Fruit fly (Drosophila melanogaster) whole organism, embryonic: ENCODE measurements around the gene spn-B.

ENCODE experiments used
- CG10431 ChIP-seq: fragments of 200-800 bp; sonication (Bioruptor generic); optimal IDR thresholded peaks from 3 replicates; lab custom pipeline; 2018; ENCODE audit warnings: missing biosample characterization, mild to moderate bottlenecking, missing genetic modification characterization
- CG12391 ChIP-seq: fragments of 200-800 bp; sonication (Bioruptor generic); optimal IDR thresholded peaks from 3 replicates; lab custom pipeline; 2018; ENCODE audit warnings: missing biosample characterization, mild to moderate bottlenecking, missing genetic modification characterization, moderate library complexity
- CG12769 ChIP-seq: fragments of 200-800 bp; sonication (Bioruptor generic); optimal IDR thresholded peaks from 2 replicates; lab custom pipeline; 2019; ENCODE audit warnings: missing biosample characterization, mild to moderate bottlenecking, missing genetic modification characterization, moderate library complexity
- CG15601 ChIP-seq: fragments of 200-800 bp; sonication (Bioruptor generic); optimal IDR thresholded peaks from 3 replicates; lab custom pipeline; 2019; ENCODE audit warnings: missing biosample characterization, mild to moderate bottlenecking, missing genetic modification characterization, moderate library complexity
- CG16815 ChIP-seq: fragments of 200-800 bp; sonication (Bioruptor generic); optimal IDR thresholded peaks from 3 replicates; lab custom pipeline; 2017; ENCODE audit warnings: missing biosample characterization, mild to moderate bottlenecking, missing genetic modification characterization
- CG17328 ChIP-seq: fragments of 200-800 bp; sonication (Bioruptor generic); IDR thresholded peaks from 2 replicates; pipeline ENCODE4 v1.3.6; 2022; ENCODE audit warnings: missing biosample characterization, missing genetic modification characterization
- CG18476 ChIP-seq: fragments of 200-800 bp; sonication (Bioruptor generic); optimal IDR thresholded peaks from 2 replicates; lab custom pipeline; 2016; ENCODE audit warnings: missing biosample characterization, mild to moderate bottlenecking, missing genetic modification characterization
- CG2116 ChIP-seq: fragments of 200-800 bp; sonication (Bioruptor generic); optimal IDR thresholded peaks from 3 replicates; lab custom pipeline; 2018; ENCODE audit warnings: missing biosample characterization, mild to moderate bottlenecking, missing genetic modification characterization
- CG2120 ChIP-seq: fragments of 200-800 bp; sonication (Bioruptor generic); optimal IDR thresholded peaks from 3 replicates; lab custom pipeline; 2016; ENCODE audit warnings: missing biosample characterization, missing genetic modification characterization
- CG32532 ChIP-seq: fragments of 200-800 bp; sonication (Bioruptor generic); IDR thresholded peaks from 2 replicates; pipeline ENCODE4 v1.3.6; 2022; ENCODE audit warnings: missing biosample characterization, missing genetic modification characterization
- CG33213 ChIP-seq: fragments of 200-800 bp; sonication (Bioruptor generic); optimal IDR thresholded peaks from 3 replicates; lab custom pipeline; 2016; ENCODE audit warnings: missing biosample characterization, missing genetic modification characterization
- CG34376 ChIP-seq: fragments of 200-800 bp; sonication (Bioruptor generic); optimal IDR thresholded peaks from 2 replicates; lab custom pipeline; 2018; ENCODE audit warnings: missing biosample characterization, mild to moderate bottlenecking, missing genetic modification characterization
- CG34422 ChIP-seq: fragments of 200-800 bp; sonication (Bioruptor generic); IDR thresholded peaks from 3 replicates; pipeline ENCODE4 v1.3.6; 2022; ENCODE audit warnings: missing biosample characterization, missing genetic modification characterization
- CG6254 ChIP-seq: fragments of 200-800 bp; sonication (Bioruptor generic); optimal IDR thresholded peaks from 3 replicates; lab custom pipeline; 2017; ENCODE audit warnings: mild to moderate bottlenecking, missing biosample characterization, missing genetic modification reagents, missing genetic modification characterization
- CG6683 ChIP-seq: fragments of 200-800 bp; sonication (Bioruptor generic); optimal IDR thresholded peaks from 2 replicates; lab custom pipeline; 2017; ENCODE audit warnings: missing biosample characterization, mild to moderate bottlenecking, missing genetic modification characterization, missing genetic modification reagents
- CG6854 ChIP-seq: fragments of 200-800 bp; sonication (Bioruptor generic); optimal IDR thresholded peaks from 3 replicates; lab custom pipeline; 2017; ENCODE audit warnings: missing biosample characterization, mild to moderate bottlenecking, missing genetic modification characterization
- CG8290 ChIP-seq, 3 experiments: fragments of 200-800 bp; sonication (Bioruptor generic); optimal IDR thresholded peaks; 2 replicates each; lab custom pipeline; 2016 to 2019; ENCODE audit warnings: missing biosample characterization in 3 of 3, missing genetic modification characterization in 3 of 3, mild to moderate bottlenecking in 2 of 3, moderate library complexity in 1 of 3
- CG9609 ChIP-seq: fragments of 200-800 bp; sonication (Bioruptor generic); optimal IDR thresholded peaks from 3 replicates; lab custom pipeline; 2016; ENCODE audit warnings: missing biosample characterization, missing genetic modification characterization
- Dref ChIP-seq: fragments of 200-800 bp; sonication (Bioruptor generic); IDR thresholded peaks from 2 replicates; pipeline ENCODE4 v1.3.6; 2022; ENCODE audit warnings: missing biosample characterization, missing genetic modification characterization
- Ets97D ChIP-seq: fragments of 200-800 bp; sonication (Bioruptor generic); optimal IDR thresholded peaks from 3 replicates; lab custom pipeline; 2016; ENCODE audit warnings: missing biosample characterization, missing genetic modification characterization
- Ptx1 ChIP-seq: fragments of 200-800 bp; sonication (Bioruptor generic); IDR thresholded peaks from 2 replicates; pipeline ENCODE4 v1.3.6; 2022; ENCODE audit warnings: missing biosample characterization, missing genetic modification characterization
- Ravus ChIP-seq: fragments of 200-800 bp; sonication (Bioruptor generic); IDR thresholded peaks from 2 replicates; pipeline ENCODE4 v1.3.6; 2022; ENCODE audit warnings: missing biosample characterization, missing genetic modification characterization
- ab ChIP-seq: fragments of 200-800 bp; sonication (Bioruptor generic); optimal IDR thresholded peaks from 2 replicates; lab custom pipeline; 2016; ENCODE audit warnings: missing biosample characterization, missing genetic modification characterization
- al ChIP-seq: fragments of 200-800 bp; sonication (Bioruptor generic); IDR thresholded peaks from 2 replicates; pipeline ENCODE4 v1.3.6; 2022; ENCODE audit warnings: missing biosample characterization, missing genetic modification characterization
- bbx ChIP-seq: fragments of 200-800 bp; sonication (Bioruptor generic); IDR thresholded peaks from 2 replicates; pipeline ENCODE4 v1.3.6; 2022; ENCODE audit warnings: missing biosample characterization, missing genetic modification characterization; ENCODE audit not compliant: partially characterized antibody
- bowl ChIP-seq: fragments of 200-800 bp; sonication (Bioruptor generic); IDR thresholded peaks from 2 replicates; pipeline ENCODE4 v1.3.6; 2022; ENCODE audit warnings: missing biosample characterization, missing genetic modification characterization
- chif ChIP-seq, 2 experiments: fragments of 200-800 bp; sonication (Bioruptor generic); optimal IDR thresholded peaks; 3 replicates each; lab custom pipeline; 2016; ENCODE audit warnings: missing biosample characterization in 2 of 2, missing genetic modification characterization in 2 of 2
- dm ChIP-seq: fragments of 200-800 bp; sonication (Bioruptor generic); optimal IDR thresholded peaks from 3 replicates; lab custom pipeline; 2016; ENCODE audit warnings: missing biosample characterization, missing genetic modification characterization
- dmrt11E ChIP-seq: fragments of 200-800 bp; sonication (Bioruptor generic); optimal IDR thresholded peaks from 3 replicates; lab custom pipeline; 2018; ENCODE audit warnings: missing biosample characterization, mild to moderate bottlenecking, missing genetic modification characterization, moderate library complexity
- fd102C ChIP-seq: fragments of 200-800 bp; sonication (Bioruptor generic); optimal IDR thresholded peaks from 2 replicates; lab custom pipeline; 2018; ENCODE audit warnings: missing biosample characterization, mild to moderate bottlenecking, missing genetic modification characterization, moderate library complexity
- fu2 ChIP-seq: fragments of 200-800 bp; sonication (Bioruptor generic); optimal IDR thresholded peaks from 2 replicates; lab custom pipeline; 2016; ENCODE audit warnings: missing biosample characterization, missing genetic modification characterization
- gcm2 ChIP-seq: fragments of 200-800 bp; sonication (Bioruptor generic); optimal IDR thresholded peaks from 2 replicates; lab custom pipeline; 2016; ENCODE audit warnings: missing biosample characterization, missing genetic modification characterization
- her ChIP-seq: fragments of 200-800 bp; sonication (Bioruptor generic); optimal IDR thresholded peaks from 2 replicates; lab custom pipeline; 2016; ENCODE audit warnings: missing biosample characterization, missing genetic modification characterization
- kah ChIP-seq: fragments of 200-800 bp; sonication (Bioruptor generic); optimal IDR thresholded peaks from 2 replicates; lab custom pipeline; 2018; ENCODE audit warnings: missing biosample characterization, mild to moderate bottlenecking, missing genetic modification characterization
- lmd ChIP-seq: fragments of 200-800 bp; sonication (Bioruptor generic); IDR thresholded peaks from 2 replicates; pipeline ENCODE4 v1.3.6; 2022; ENCODE audit warnings: missing biosample characterization, missing genetic modification characterization
- mirr ChIP-seq: fragments of 200-800 bp; sonication (Bioruptor generic); optimal IDR thresholded peaks from 3 replicates; lab custom pipeline; 2018; ENCODE audit warnings: missing biosample characterization, mild to moderate bottlenecking, missing genetic modification characterization
- nmo ChIP-seq: fragments of 200-800 bp; sonication (Bioruptor generic); optimal IDR thresholded peaks from 2 replicates; lab custom pipeline; 2018; ENCODE audit warnings: missing biosample characterization, mild to moderate bottlenecking, missing genetic modification characterization, moderate library complexity
- oc ChIP-seq: fragments of 200-800 bp; sonication (Bioruptor generic); optimal IDR thresholded peaks from 2 replicates; lab custom pipeline; 2018; ENCODE audit warnings: missing biosample characterization, mild to moderate bottlenecking, missing genetic modification characterization, moderate library complexity
- onecut ChIP-seq: fragments of 200-800 bp; sonication (Bioruptor generic); IDR thresholded peaks from 2 replicates; pipeline ENCODE4 v1.3.6; 2022; ENCODE audit warnings: missing biosample characterization, missing genetic modification characterization
- pros ChIP-seq: fragments of 200-800 bp; sonication (Bioruptor generic); optimal IDR thresholded peaks from 3 replicates; lab custom pipeline; 2019; ENCODE audit warnings: missing biosample characterization, mild to moderate bottlenecking, missing genetic modification characterization, moderate library complexity
- repo ChIP-seq: fragments of 200-800 bp; sonication (Bioruptor generic); optimal IDR thresholded peaks from 2 replicates; lab custom pipeline; 2016; ENCODE audit warnings: missing biosample characterization, missing genetic modification characterization
- run ChIP-seq: fragments of 200-800 bp; sonication (Bioruptor generic); optimal IDR thresholded peaks from 3 replicates; lab custom pipeline; 2018; ENCODE audit warnings: missing biosample characterization, mild to moderate bottlenecking, missing genetic modification characterization
- sd ChIP-seq: fragments of 200-800 bp; sonication (Bioruptor generic); optimal IDR thresholded peaks from 3 replicates; lab custom pipeline; 2018; ENCODE audit warnings: missing biosample characterization, mild to moderate bottlenecking, missing genetic modification characterization, moderate library complexity
- shn ChIP-seq: fragments of 200-800 bp; sonication (Bioruptor generic); optimal IDR thresholded peaks from 3 replicates; lab custom pipeline; 2016; ENCODE audit warnings: missing biosample characterization, missing genetic modification characterization
- so ChIP-seq: fragments of 200-800 bp; sonication (Bioruptor generic); IDR thresholded peaks from 3 replicates; pipeline ENCODE4 v1.3.6; 2022; ENCODE audit warnings: missing biosample characterization, missing genetic modification characterization
- stwl ChIP-seq: fragments of 200-800 bp; sonication (Bioruptor generic); optimal IDR thresholded peaks from 3 replicates; lab custom pipeline; 2018; ENCODE audit warnings: missing biosample characterization, mild to moderate bottlenecking, missing genetic modification characterization, moderate library complexity
- unc-4 ChIP-seq: fragments of 200-800 bp; sonication (Bioruptor generic); IDR thresholded peaks from 2 replicates; pipeline ENCODE4 v1.3.6; 2022; ENCODE audit warnings: missing biosample characterization, missing genetic modification characterization; ENCODE audit not compliant: partially characterized antibody
- usp ChIP-seq: fragments of >200 bp; optimal IDR thresholded peaks from 2 replicates; lab custom pipeline; 2017; ENCODE audit warnings: missing biosample characterization, missing genetic modification characterization
- vvl ChIP-seq: fragments of 200-800 bp; sonication (Bioruptor generic); IDR thresholded peaks from 2 replicates; pipeline ENCODE4 v1.3.6; 2022; ENCODE audit warnings: missing biosample characterization, missing genetic modification characterization
- zf30C ChIP-seq: fragments of 200-800 bp; sonication (Bioruptor generic); optimal IDR thresholded peaks from 3 replicates; lab custom pipeline; 2018; ENCODE audit warnings: missing biosample characterization, mild to moderate bottlenecking, missing genetic modification characterization

spn-B gene

DNA sequence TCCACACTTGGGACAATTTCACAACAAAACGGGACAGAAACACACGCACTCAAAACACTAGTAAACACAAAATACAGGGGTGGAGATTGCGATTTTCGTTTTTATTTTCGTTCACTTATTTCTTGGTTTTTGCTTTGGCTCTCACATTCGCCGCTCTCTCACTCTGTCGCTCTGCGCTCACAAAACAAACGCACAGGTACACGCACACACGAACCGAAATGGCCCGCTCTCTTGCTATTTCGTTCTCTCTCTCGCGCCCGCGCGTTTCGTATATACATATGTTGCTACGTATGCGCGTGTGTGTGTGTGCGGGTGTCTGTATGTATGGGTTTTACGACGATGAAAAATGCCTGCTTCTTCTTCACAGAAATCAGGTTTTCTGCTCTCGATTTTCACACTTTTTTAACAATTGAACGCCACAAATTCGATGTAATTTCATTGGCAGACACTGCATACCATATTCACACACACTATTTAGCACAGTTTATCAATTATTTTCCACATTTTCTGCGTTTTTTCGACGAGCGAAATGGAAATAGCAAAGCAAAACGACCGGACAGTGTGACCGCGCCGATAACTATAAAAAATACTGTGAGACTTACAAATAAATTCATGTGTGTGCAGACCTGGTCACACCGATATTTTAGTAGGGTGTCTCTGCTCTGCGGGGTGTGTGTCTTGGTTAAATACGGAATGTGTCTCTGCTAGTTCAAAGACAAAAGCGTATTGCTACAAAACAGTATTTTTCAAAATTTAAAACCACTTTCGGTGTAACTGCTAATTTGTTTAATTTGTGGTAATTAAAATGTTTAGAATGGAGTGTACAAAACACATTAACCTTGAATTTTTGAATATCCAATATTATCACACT lies 41.3 kb upstream of the spn-B start, which contains the start of gene trx (continued):
- TF ChIP-seq CG15601 (tag; lab: Kevin White, UChicago) (peak; percentile 29), zf30C (GFP tag; lab: Kevin White, UChicago) (no peak), usp (GFP tag; lab: Kevin White, UChicago) (no peak), gcm2 (GFP tag; lab: Kevin White, UChicago) (no peak), al (no peak), fd102C (peak; percentile 29), CG6854 (GFP tag; lab: Kevin White, UChicago) (no peak), dmrt11E (tag; lab: Kevin White, UChicago) (peak; percentile 6), oc (tag; lab: Kevin White, UChicago) (no peak), CG9609 (GFP tag; lab: Kevin White, UChicago) (no peak), CG12769 (tag; lab: Kevin White, UChicago) (peak; percentile 16), so (GFP tag; lab: Robert Waterston, UW) (no peak), bowl (GFP tag; lab: Robert Waterston, UW) (no peak), her (no peak), CG2120 (GFP tag; lab: Kevin White, UChicago) (peak; percentile 27), CG33213 (peak; percentile 93), Ravus (GFP tag; lab: Robert Waterston, UW) (no peak), stwl (tag; lab: Kevin White, UChicago) (peak; percentile 91), fu2 (GFP tag; lab: Kevin White, UChicago) (no peak), chif (GFP tag; optimal IDR thresholded peaks at IDR 0.05; lab: Kevin White, UChicago) (peak in 1 of 2 experiments; percentile 32), CG6683 (no peak), CG12391 (tag; lab: Kevin White, UChicago) (peak; percentile 2), CG32532 (no peak), bbx (GFP tag; lab: Robert Waterston, UW) (no peak), CG10431 (GFP tag; lab: Kevin White, UChicago) (peak; percentile 32), CG18476 (no peak), Dref (GFP tag; lab: Robert Waterston, UW) (no peak), kah (GFP tag; lab: Kevin White, UChicago) (peak; percentile 11), Ets97D (GFP tag; lab: Kevin White, UChicago) (peak; percentile 81)
- TF ChIP-seq, all 482 proteins: peak for 114

DNA sequence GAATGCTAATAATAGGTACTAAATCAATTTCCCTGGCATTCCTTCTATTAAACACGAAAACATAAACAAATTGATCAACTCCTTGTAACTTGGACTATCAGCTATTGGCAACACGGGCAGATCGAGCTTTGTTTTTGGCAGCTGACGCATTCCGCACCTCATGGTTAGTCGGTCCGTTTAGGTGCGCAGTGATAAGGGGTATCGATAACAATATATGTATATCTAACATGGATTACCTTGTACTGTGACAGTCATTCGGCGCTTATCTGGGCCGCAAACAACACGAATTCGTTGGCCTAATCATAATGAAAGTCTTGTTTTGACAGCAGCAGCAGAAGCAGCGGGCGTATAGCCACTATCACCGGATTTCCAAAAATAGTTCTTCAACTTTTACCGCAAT lies 39.9 kb upstream of the spn-B start:
- no peak for TF ChIP-seq lmd (GFP tag; lab: Robert Waterston, UW)
- TF ChIP-seq sd (tag; lab: Kevin White, UChicago), result peak; percentile 83
- TF ChIP-seq ab (GFP tag; lab: Kevin White, UChicago), result no peak
- no peak for TF ChIP-seq run
- TF ChIP-seq CG34376 (GFP tag; lab: Kevin White, UChicago), result peak; percentile 70
- no peak for TF ChIP-seq pros (GFP tag; lab: Kevin White, UChicago)
- TF ChIP-seq repo (GFP tag; lab: Kevin White, UChicago), result no peak
- no peak for TF ChIP-seq CG2116 (GFP tag; lab: Kevin White, UChicago)
- peak; percentile 85 for TF ChIP-seq mirr (GFP tag; lab: Kevin White, UChicago)
- TF ChIP-seq CG6254, result peak; percentile 53
- TF ChIP-seq nmo (GFP tag; lab: Kevin White, UChicago), result no peak
- TF ChIP-seq unc-4 (GFP tag; lab: Robert Waterston, UW), result no peak
- no peak for TF ChIP-seq dm (GFP tag; lab: Kevin White, UChicago)
- no peak for TF ChIP-seq shn (GFP tag; lab: Kevin White, UChicago)
- no peak for TF ChIP-seq vvl (GFP tag; lab: Robert Waterston, UW)
- TF ChIP-seq CG34422 (GFP tag; lab: Robert Waterston, UW), result no peak
- TF ChIP-seq Ptx1 (GFP tag; lab: Robert Waterston, UW), result no peak
- TF ChIP-seq CG17328, result no peak
- no peak for TF ChIP-seq onecut (GFP tag; lab: Robert Waterston, UW)
- TF ChIP-seq CG8290 (GFP tag; optimal IDR thresholded peaks at IDR 0.05; lab: Kevin White, UChicago), result no peak
- peak in 1 of 2 experiments; percentile 10 for TF ChIP-seq CG8290 (tag; optimal IDR thresholded peaks at IDR 0.05; lab: Kevin White, UChicago)
- TF ChIP-seq CG16815 (GFP tag; lab: Kevin White, UChicago), result no peak
